Worm (Caenorhabditis elegans) whole organism, L4 larva: ENCODE data around the gene srxa-15.
A peak's percentile ranks its signal among the peaks of the same experiment; 100 is the strongest.

Experiments used
- mxl-3 ChIP-seq: fragments of 200-800 bp; sonication (Bioruptor generic); optimal IDR thresholded peaks from 2 replicates; lab custom pipeline; 2018; ENCODE audit warnings: mild to moderate bottlenecking, missing genetic modification characterization, missing compliant biosample characterization
- unc-62 ChIP-seq, 3 experiments: fragments of 150-350 bp in 1 of 3; sonication (generic microtip); optimal IDR thresholded peaks in 2 of 3; peaks in 1 of 3; 1 replicate in 1 of 3; 2 replicates in 2 of 3; lab custom pipeline; 2014 to 2017; ENCODE audit warnings: missing biosample characterization in 3 of 3, missing genetic modification characterization in 3 of 3, missing genetic modification reagents in 3 of 3, missing genotype in 1 of 3

DNA sequence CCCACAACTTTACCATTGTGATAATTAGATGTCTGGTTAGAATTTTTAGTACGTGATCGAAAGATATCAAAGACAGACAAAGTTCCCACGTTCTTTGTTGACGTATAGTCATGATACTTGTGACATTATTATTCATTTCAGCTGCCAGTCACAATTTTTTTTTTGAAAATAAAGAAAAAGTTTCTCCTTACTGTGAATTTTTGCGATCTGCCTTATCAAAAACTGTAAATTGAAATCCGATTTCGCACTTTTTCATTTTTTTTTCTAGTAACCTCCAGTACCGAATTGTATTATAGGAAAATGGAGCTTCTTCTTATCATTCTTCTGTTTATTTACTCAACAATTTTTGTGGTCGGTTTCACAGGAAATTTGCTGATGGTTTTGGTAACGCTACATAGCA is 39.1 kb downstream of the srxa-15 start, which contains the start of gene srsx-35:
- TF ChIP-seq unc-62 (GFP tag; optimal IDR thresholded peaks at IDR 0.05 in 1 of 2; lab: Kevin White, UChicago), result peak in 1 of 2 experiments; percentile 10
- TF ChIP-seq unc-62 (tag; optimal IDR thresholded peaks at IDR 0.05; lab: Kevin White, UChicago), result no peak
- TF ChIP-seq mxl-3 (GFP tag; lab: Kevin White, UChicago), result no peak
